Fruit fly (Drosophila melanogaster) Kc167 (cell line): ENCODE measurements around the gene Mink.

Source experiments
- Myc ChIP-seq: fragments of >200 bp; optimal IDR thresholded peaks from 2 replicates; lab custom pipeline; 2017; ENCODE audit warnings: missing external identifiers
- Sin3A ChIP-seq: fragments of >200 bp; optimal IDR thresholded peaks from 2 replicates; lab custom pipeline; 2018; ENCODE audit warnings: missing external identifiers
- h ChIP-seq: fragments of >200 bp; optimal IDR thresholded peaks from 3 replicates; lab custom pipeline; 2018; ENCODE audit warnings: missing external identifiers
- insv ChIP-seq: fragments of >200 bp; optimal IDR thresholded peaks from 3 replicates; lab custom pipeline; 2018; ENCODE audit warnings: missing external identifiers
- psq ChIP-seq: fragments of >200 bp; optimal IDR thresholded peaks from 2 replicates; lab custom pipeline; 2017; ENCODE audit warnings: missing external identifiers
- ttk ChIP-seq: sonication (Bioruptor generic); optimal IDR thresholded peaks from 2 replicates; lab custom pipeline; 2017; ENCODE audit warnings: missing external identifiers

The Mink gene

dm6 chr3R:24944920-24945853 lies 22.9 kb downstream of the Mink start, which contains the start of the genes ssh and Nmnat:
Gene ssh (minus strand): TSS chr3R:24944956.
Gene Nmnat (plus strand): TSS chr3R:24945237.
- no peak for TF ChIP-seq Myc
- no peak for TF ChIP-seq ttk
- peak; percentile 44 for TF ChIP-seq psq (lab: Kevin White, UChicago)
- TF ChIP-seq Sin3A (lab: Kevin White, UChicago) = no peak
- TF ChIP-seq insv = no peak
- no peak for TF ChIP-seq h (lab: Kevin White, UChicago)

dm6 chr3R:24947332-24947731 lies 25.1 kb downstream of the Mink start, which contains the start of gene mah:
Gene mah (plus strand): TSS chr3R:24947632.
- TF ChIP-seq h (lab: Kevin White, UChicago) (no peak), insv (no peak)

DNA sequence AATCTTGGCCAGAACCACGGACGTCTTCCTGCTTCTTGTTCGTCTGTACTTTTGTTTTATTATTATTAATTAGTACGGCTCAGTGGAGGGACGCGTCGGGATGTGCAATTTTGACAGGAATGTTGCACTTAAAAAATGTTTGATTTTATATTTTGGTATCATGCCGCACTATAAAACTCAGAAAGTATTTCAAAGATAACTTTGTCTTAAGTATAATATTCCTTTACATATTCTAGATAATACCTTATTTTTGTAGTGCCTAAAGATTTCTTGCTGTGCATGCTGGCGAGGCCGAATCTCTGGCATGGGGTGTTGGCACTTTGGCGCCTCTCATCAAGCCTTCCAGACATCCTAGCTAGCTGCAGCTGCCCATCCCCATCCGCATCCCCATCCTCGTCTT lies 30.9 kb downstream of the Mink start:
- TF ChIP-seq psq (lab: Kevin White, UChicago) (no peak), Sin3A (lab: Kevin White, UChicago) (no peak), h (lab: Kevin White, UChicago) (no peak), Myc (no peak), insv (no peak), ttk (no peak)

DNA sequence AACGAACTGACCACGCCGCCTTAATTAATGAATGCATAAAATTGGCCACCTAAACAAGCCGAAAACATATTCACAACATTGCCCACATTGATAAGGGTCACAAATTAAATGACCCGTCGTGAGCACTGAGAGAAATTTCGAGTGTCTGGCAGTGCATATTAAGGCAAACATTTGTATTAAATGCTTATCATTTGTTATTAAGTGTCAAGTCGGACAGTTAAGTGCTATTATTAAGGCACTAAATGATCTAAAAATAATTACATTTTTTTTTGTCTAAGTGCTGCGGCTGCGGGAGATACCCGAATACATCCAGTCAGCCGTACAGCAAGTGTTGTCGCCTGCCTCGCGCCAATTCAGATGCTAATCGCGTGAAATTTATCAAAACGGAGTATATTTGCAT lies 40.2 kb downstream of the Mink start:
- TF ChIP-seq ttk (no peak), h (lab: Kevin White, UChicago) (no peak), insv (no peak), Myc (no peak), psq (lab: Kevin White, UChicago) (no peak), Sin3A (lab: Kevin White, UChicago) (no peak)

DNA sequence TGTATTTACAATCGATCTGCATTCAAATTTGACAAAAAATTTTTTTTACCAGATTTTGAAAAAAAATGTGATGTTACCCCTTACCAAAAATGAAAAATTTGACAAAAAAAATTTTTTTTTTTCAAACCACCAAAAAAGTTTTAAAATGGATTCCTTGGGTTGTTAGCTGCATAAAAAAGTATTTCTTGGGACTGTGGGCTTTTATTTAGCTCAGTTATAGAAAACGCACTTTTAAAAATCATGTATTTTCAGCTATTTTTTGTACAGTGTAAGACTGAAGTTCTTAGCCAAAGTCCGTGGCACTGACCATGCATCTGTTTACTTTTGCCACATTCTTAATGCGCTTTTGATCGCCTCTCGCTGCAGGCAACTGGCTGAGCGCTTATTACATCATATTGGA lies 43.1 kb downstream of the Mink start:
- no peak for TF ChIP-seq insv
- no peak for TF ChIP-seq ttk
- TF ChIP-seq Sin3A (lab: Kevin White, UChicago) = no peak
- TF ChIP-seq Myc = no peak
- no peak for TF ChIP-seq h (lab: Kevin White, UChicago)
- no peak for TF ChIP-seq psq (lab: Kevin White, UChicago)

DNA sequence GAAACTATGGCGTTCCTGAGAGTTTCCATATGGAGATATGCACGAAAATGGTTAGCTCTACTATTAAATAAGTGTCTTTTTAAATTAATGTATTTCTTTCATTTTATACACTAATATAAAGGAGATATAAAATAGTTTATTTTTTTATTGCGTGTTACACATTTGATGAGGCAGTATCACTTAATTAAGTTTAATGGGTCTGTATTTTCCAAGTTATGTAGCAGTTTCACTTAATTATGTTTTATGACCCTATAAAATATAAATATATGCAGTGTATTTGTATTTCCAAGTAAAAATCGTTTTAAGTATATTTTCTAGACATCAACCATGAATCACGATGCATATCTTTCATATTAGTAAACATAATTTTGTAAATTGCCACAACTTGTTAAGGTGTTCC lies 44.3 kb downstream of the Mink start:
- TF ChIP-seq insv = no peak
- no peak for TF ChIP-seq Sin3A (lab: Kevin White, UChicago)
- TF ChIP-seq h (lab: Kevin White, UChicago) = no peak
- no peak for TF ChIP-seq ttk
- TF ChIP-seq Myc = no peak
- no peak for TF ChIP-seq psq (lab: Kevin White, UChicago)

dm6 chr3R:24968015-24968414 lies 45.7 kb downstream of the Mink start:
- TF ChIP-seq Sin3A (lab: Kevin White, UChicago) = no peak
- TF ChIP-seq h (lab: Kevin White, UChicago) = no peak
- no peak for TF ChIP-seq Myc
- no peak for TF ChIP-seq ttk
- TF ChIP-seq psq (lab: Kevin White, UChicago) = no peak
- TF ChIP-seq insv = no peak

DNA sequence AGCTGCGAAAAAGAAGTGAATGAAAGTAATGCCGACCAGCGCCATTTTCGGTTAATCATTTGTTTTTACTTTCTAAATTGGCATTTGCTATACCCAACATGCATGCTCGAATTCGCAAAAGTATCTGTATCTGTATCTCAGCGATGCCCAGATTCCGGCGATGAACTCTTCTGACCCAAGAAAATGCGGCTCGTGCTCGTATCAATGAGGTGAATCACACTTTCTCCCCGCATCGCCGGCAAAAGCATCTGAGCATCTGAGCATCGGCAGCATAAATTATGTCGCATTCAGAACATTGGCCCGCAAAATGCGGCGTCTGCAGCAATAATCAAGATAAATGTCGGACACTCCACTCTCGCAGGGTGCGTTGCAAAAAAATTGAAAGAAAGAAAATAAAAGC lies 46.6 kb downstream of the Mink start:
- TF ChIP-seq Myc = no peak
- TF ChIP-seq insv = no peak
- TF ChIP-seq psq (lab: Kevin White, UChicago) = no peak
- no peak for TF ChIP-seq Sin3A (lab: Kevin White, UChicago)
- no peak for TF ChIP-seq ttk
- no peak for TF ChIP-seq h (lab: Kevin White, UChicago)

- no peak for TF ChIP-seq ttk
- no peak for TF ChIP-seq Sin3A (lab: Kevin White, UChicago)
- TF ChIP-seq h (lab: Kevin White, UChicago) = no peak
- TF ChIP-seq Myc = no peak
- TF ChIP-seq insv = no peak
Observed at dm6 chr3R:24970323-24971067, 48.2 kb downstream of the Mink start.
